Worm (Caenorhabditis elegans): ENCODE results near the gene F15H10.12.

DNA sequence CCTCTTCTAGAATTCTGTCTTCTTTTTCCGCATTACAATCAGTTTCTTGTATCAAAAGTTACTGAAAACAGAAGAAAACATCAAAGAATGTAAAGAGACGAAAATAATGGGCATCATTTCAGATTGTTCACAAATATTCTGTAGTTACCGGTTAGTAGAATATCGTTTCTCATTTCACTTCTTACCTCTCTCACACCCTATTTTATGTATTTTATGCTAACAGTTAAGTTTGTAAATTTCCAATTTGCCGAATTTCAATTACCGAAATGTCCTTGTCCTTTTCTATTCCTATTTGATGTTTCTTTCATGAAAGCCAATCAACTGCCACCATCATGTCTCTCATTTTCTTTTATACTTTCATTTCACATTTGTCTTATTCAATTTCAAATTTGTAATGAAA lies 13.6 kb upstream of the F15H10.12 start:
- TF ChIP-seq ceh-82 (tag; optimal IDR thresholded peaks at IDR 0.05) (no peak), ztf-4 (tag; optimal IDR thresholded peaks at IDR 0.05) (no peak), R02D3.7 (tag; optimal IDR thresholded peaks at IDR 0.05) (no peak), aly-2 (tag; optimal IDR thresholded peaks at IDR 0.05) (no peak), snpc-4 (tag; optimal IDR thresholded peaks at IDR 0.05) (no peak), unc-39 (tag; optimal IDR thresholded peaks at IDR 0.05) (no peak), nhr-23 (tag; optimal IDR thresholded peaks at IDR 0.05) (no peak), ztf-11 (tag; optimal IDR thresholded peaks at IDR 0.05) (no peak)

Data from whole organism, L2 larva.